Fruit fly (Drosophila melanogaster) whole organism, wandering third instar larva: ENCODE results near the gene HHEX.

Experiments
- CrebA ChIP-seq: fragments of 200-800 bp; sonication (Bioruptor generic); optimal IDR thresholded peaks from 2 replicates; lab custom pipeline; 2016; ENCODE audit warnings: missing biosample characterization, mild to moderate bottlenecking, missing genetic modification characterization, borderline replicate concordance
- Dfd ChIP-seq: fragments of >200 bp; optimal IDR thresholded peaks from 2 replicates; lab custom pipeline; 2017; ENCODE audit warnings: missing biosample characterization, missing genetic modification characterization
- N ChIP-seq: fragments of >200 bp; optimal IDR thresholded peaks from 2 replicates; lab custom pipeline; 2018; ENCODE audit warnings: missing biosample characterization, missing external identifiers, missing genetic modification characterization
- Rel ChIP-seq, 2 experiments: fragments of 200-800 bp; sonication (Bioruptor generic) in 1 of 2; optimal IDR thresholded peaks; 2 replicates in 1 of 2; 3 replicates in 1 of 2; lab custom pipeline; 2016 to 2019; ENCODE audit warnings: mild to moderate bottlenecking in 2 of 2, missing biosample characterization in 2 of 2, missing genetic modification characterization in 2 of 2, moderate library complexity in 1 of 2
- Sp1 ChIP-seq: fragments of 200-800 bp; sonication (Bioruptor generic); optimal IDR thresholded peaks from 3 replicates; lab custom pipeline; 2019; ENCODE audit warnings: missing biosample characterization, mild to moderate bottlenecking, missing genetic modification characterization, moderate library complexity
- h ChIP-seq: fragments of 200-800 bp; sonication (Bioruptor generic); optimal IDR thresholded peaks from 3 replicates; lab custom pipeline; 2016; ENCODE audit warnings: missing biosample characterization, mild to moderate bottlenecking, missing genetic modification characterization

DNA sequence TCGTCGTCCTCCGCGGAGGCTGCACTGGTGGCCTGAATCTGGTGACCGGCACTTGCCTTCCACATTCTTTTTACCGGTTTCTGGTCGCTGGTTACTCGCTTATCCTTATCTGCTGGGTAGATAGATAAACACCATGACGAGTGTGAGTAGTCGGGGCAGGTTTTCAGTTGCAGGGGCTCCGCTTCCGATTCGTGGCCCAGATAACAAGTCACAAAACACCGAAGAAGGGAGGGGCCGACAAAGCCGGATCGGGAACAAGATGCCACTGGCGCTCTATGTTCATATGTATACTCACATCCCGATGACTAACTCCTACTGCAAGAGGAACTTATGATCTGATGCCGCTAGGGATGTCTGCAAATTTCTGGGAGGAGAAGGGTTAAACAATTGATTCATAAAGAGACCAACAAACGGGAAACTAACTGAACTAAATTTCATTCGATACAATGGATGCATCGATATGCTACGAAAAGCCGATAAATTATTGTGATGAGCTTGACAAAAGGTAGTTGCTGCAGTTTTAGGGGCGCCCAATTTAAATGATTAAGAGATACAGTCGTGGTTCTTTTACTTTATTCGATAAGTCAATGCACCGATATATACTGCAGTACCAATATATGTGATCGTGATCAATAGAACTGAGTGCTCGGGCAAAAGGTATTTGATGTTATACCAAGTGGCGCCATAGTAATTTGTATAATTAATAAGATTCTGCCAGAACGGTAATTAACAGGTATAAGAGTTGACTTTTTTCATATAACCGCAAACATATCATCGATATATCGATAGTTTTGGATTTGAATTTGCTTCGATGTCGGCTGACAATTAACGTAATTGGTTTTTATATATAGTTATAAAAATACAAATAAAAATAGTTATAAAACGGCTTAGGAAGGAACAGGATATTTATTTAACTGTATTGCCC is 16.5 kb downstream of the HHEX start, which contains the start of gene Cortactin:
- no peak for TF ChIP-seq Rel (GFP tag; optimal IDR thresholded peaks at IDR 0.05; lab: Kevin White, UChicago)
- TF ChIP-seq Rel (tag; optimal IDR thresholded peaks at IDR 0.05; lab: Kevin White, UChicago), result no peak
- TF ChIP-seq N, result no peak
- TF ChIP-seq Dfd, result no peak
- TF ChIP-seq CrebA, result no peak
- no peak for TF ChIP-seq Sp1 (GFP tag; lab: Kevin White, UChicago)
- TF ChIP-seq h (GFP tag; lab: Kevin White, UChicago), result no peak
